Fruit fly (Drosophila melanogaster): ENCODE measurements around the gene Vti1a.
A peak's percentile ranks its signal among the peaks of the same experiment; 100 is the strongest.

The Vti1a gene

DNA sequence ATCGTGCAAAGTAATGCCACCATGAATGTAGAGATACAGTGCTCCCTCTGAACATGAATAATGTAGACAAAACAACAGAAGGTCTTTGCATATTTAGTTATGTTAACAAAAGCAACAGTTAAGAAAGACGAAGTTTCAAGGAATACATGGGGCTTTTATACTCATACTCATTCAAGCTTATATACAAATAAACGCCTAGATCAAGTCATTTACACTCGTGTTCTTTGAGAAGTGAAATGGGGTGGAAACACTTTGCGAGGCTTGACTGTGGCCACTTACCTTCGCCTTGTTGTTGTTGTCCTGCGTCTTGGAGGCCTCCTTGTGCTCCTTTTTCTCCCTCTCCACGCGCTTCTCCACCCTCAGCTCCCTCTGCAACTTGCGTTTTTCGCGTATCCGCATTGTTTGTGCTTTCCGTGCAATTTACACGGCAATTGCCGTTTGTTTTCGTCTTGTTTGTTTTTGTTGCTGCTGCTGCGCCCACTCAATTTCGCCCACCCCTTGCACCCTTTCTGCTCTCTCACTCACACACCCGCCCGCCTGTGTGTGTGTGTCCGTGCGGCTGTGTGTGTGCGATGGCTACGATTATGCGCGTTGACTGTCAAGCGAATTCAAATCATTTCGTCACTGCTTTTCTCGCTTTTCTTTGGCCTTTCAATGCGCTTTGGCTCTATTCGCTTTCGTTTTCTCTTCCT lies 7.8 kb downstream of the Vti1a start:
- peak; percentile 19 for TF ChIP-seq psq (GFP tag; optimal IDR thresholded peaks at IDR 0.05)
- no peak for TF ChIP-seq Mio (GFP tag; optimal IDR thresholded peaks at IDR 0.05)
- peak; percentile 12 for TF ChIP-seq HLH106 (tag; optimal IDR thresholded peaks at IDR 0.05)

DNA sequence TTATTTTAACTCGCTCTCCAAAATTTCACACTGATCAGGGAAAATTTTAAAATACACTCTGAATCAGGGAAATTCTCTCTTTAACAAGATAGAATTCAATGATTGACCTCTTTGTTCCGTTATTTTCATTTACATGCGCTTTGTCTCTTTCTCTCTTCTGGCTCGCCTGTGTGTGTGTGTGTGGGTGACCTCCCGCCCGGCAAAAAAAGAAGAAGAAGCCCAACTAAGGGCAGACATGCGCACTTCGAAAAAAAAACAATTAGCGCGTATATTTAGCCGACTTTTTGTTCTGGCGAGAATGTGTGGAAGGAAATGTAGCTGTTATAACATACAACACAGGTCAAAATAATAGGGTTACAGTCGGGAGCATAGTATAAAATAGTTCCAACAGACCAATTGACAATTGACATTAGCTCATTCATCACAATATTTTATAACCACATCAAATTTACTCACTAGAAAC lies 10.3 kb downstream of the Vti1a start, which contains the start of gene CG3386:
Gene CG3386 (minus strand): TSS at position 51 of the 463 bp plus-strand sequence.
- no peak for TF ChIP-seq woc (GFP tag; optimal IDR thresholded peaks at IDR 0.05)
- TF ChIP-seq GATAd (GFP tag; optimal IDR thresholded peaks at IDR 0.05): no peak
- TF ChIP-seq Vsx2 (GFP tag; optimal IDR thresholded peaks at IDR 0.05; ENCODE audit: partially characterized antibody): no peak
- no peak for TF ChIP-seq tai (GFP tag; optimal IDR thresholded peaks at IDR 0.05)

- no peak for TF ChIP-seq lola (GFP tag; optimal IDR thresholded peaks at IDR 0.05)
- TF ChIP-seq CG9705 (GFP tag; optimal IDR thresholded peaks at IDR 0.05): no peak
- peak; percentile 16 for TF ChIP-seq ey (GFP tag; optimal IDR thresholded peaks at IDR 0.05)
- TF ChIP-seq CrebA (GFP tag; optimal IDR thresholded peaks at IDR 0.05; ENCODE audit: borderline replicate concordance): no peak
- TF ChIP-seq br (GFP tag; optimal IDR thresholded peaks at IDR 0.05): peak; percentile 72
- TF ChIP-seq Mio (GFP tag; optimal IDR thresholded peaks at IDR 0.05): no peak
- peak; percentile 22 for TF ChIP-seq psq (GFP tag; optimal IDR thresholded peaks at IDR 0.05)
- TF ChIP-seq GATAd (GFP tag; optimal IDR thresholded peaks at IDR 0.05): peak; percentile 39
- no peak for TF ChIP-seq pan (optimal IDR thresholded peaks at IDR 0.05)
- TF ChIP-seq woc (GFP tag; optimal IDR thresholded peaks at IDR 0.05): no peak
- TF ChIP-seq N (GFP tag; optimal IDR thresholded peaks at IDR 0.05): no peak
- peak; percentile 31 for TF ChIP-seq sv (GFP tag; optimal IDR thresholded peaks at IDR 0.05)
- peak in 1 of 2 experiments; percentile 51 for TF ChIP-seq dl (GFP tag; optimal IDR thresholded peaks at IDR 0.05; ENCODE audit: insufficient read depth in 1 of 2, partially characterized antibody in 2 of 2)
- TF ChIP-seq Rel (GFP tag; optimal IDR thresholded peaks at IDR 0.05): no peak
- TF ChIP-seq Rel (tag; optimal IDR thresholded peaks at IDR 0.05): peak; percentile 40
- TF ChIP-seq Myc (optimal IDR thresholded peaks at IDR 0.05): no peak
- peak; percentile 57 for TF ChIP-seq fru (GFP tag; optimal IDR thresholded peaks at IDR 0.05)
- TF ChIP-seq jim (GFP tag; optimal IDR thresholded peaks at IDR 0.05): no peak
- TF ChIP-seq brk (GFP tag; optimal IDR thresholded peaks at IDR 0.05): no peak
- TF ChIP-seq Dfd (GFP tag; optimal IDR thresholded peaks at IDR 0.05): no peak
- TF ChIP-seq HLH106 (tag; optimal IDR thresholded peaks at IDR 0.05): peak; percentile 32
- peak in 1 of 2 experiments; percentile 72 for TF ChIP-seq foxo (GFP tag; optimal IDR thresholded peaks at IDR 0.05)
- TF ChIP-seq rgr (GFP tag; optimal IDR thresholded peaks at IDR 0.05): peak; percentile 72
- no peak for TF ChIP-seq Hnf4 (GFP tag; optimal IDR thresholded peaks at IDR 0.05)
- peak; percentile 51 for TF ChIP-seq Dif (GFP tag; optimal IDR thresholded peaks at IDR 0.05; ENCODE audit: partially characterized antibody)
- no peak for TF ChIP-seq dsf (GFP tag; optimal IDR thresholded peaks at IDR 0.05; ENCODE audit: borderline replicate concordance)
- no peak for TF ChIP-seq CG32264 (GFP tag; optimal IDR thresholded peaks at IDR 0.05)
- TF ChIP-seq sage (GFP tag; optimal IDR thresholded peaks at IDR 0.05): no peak
- TF ChIP-seq Abd-B (GFP tag; optimal IDR thresholded peaks at IDR 0.05): no peak
- TF ChIP-seq Sp1 (GFP tag; optimal IDR thresholded peaks at IDR 0.05): peak; percentile 57
- TF ChIP-seq h (GFP tag; optimal IDR thresholded peaks at IDR 0.05): peak; percentile 61
- TF ChIP-seq Hr83 (GFP tag; optimal IDR thresholded peaks at IDR 0.05; ENCODE audit: poor library complexity, severe bottlenecking): peak; percentile 61
- TF ChIP-seq dmrt93B (GFP tag; optimal IDR thresholded peaks at IDR 0.05): no peak
- TF ChIP-seq tai (GFP tag; optimal IDR thresholded peaks at IDR 0.05): no peak
- TF ChIP-seq Jra (GFP tag; optimal IDR thresholded peaks at IDR 0.05): peak; percentile 31
- TF ChIP-seq Hr78 (GFP tag; optimal IDR thresholded peaks at IDR 0.05): no peak
- peak; percentile 63 for TF ChIP-seq OdsH (GFP tag; optimal IDR thresholded peaks at IDR 0.05)
- peak; percentile 79 for TF ChIP-seq Vsx2 (GFP tag; optimal IDR thresholded peaks at IDR 0.05; ENCODE audit: partially characterized antibody)
- no peak for TF ChIP-seq usp (GFP tag; optimal IDR thresholded peaks at IDR 0.05)
Measured at dm6 chr3L:681793-682369, 10.8 kb downstream of the Vti1a start.
